Fruit fly (Drosophila melanogaster): ENCODE measurements around the gene CG15263.

The CG15263 gene

DNA sequence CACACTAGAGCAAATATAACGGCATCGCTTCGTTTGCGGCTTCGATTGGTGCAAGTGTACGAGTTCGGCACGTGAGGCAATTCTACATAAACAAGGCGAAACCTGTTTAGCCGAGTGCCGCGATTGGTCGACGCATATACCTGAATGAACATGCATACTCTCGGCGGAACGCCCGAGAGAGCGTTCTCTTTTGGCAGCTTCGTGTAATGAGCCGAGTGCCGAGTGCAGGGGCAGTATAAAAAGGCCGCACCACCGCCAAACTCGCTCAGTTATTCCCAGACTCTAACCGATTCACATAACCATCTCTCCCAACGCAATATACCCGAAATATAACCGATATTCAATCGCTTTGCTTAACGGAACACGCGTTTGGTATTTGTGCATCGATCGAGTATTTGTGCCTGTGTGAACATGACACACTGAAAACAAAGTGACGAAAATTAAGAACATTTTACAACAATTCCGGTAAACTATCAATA, 48.8 kb downstream of the CG15263 start, which contains the start of gene esg:
esg (plus strand) TSS at position 265 of the 479 bp plus-strand sequence.
- TF ChIP-seq Sin3A (optimal IDR thresholded peaks at IDR 0.05): no peak
